Worm (Caenorhabditis elegans) whole organism, late embryonic: ENCODE data around the gene F56C3.4.

Experiments used
- F13H6.1 ChIP-seq: sonication (generic microtip); optimal IDR thresholded peaks from 2 replicates; lab custom pipeline; 2016; ENCODE audit warnings: missing genetic modification characterization, missing compliant biosample characterization
- ceh-6 ChIP-seq: fragments of 200-800 bp; sonication (Bioruptor generic); optimal IDR thresholded peaks from 2 replicates; lab custom pipeline; 2018; ENCODE audit warnings: mild to moderate bottlenecking, missing genetic modification characterization, missing compliant biosample characterization
- elt-2 ChIP-seq: sonication (generic microtip); optimal IDR thresholded peaks from 2 replicates; lab custom pipeline; 2016; ENCODE audit warnings: missing genetic modification reagents, missing genetic modification characterization, missing compliant biosample characterization
- gmeb-2 ChIP-seq: sonication (generic microtip); optimal IDR thresholded peaks from 2 replicates; lab custom pipeline; 2016; ENCODE audit warnings: missing genetic modification characterization, inconsistent platforms, missing compliant biosample characterization
- rnt-1 ChIP-seq: sonication (generic microtip); optimal IDR thresholded peaks from 2 replicates; lab custom pipeline; 2016; ENCODE audit warnings: missing genetic modification characterization, missing compliant biosample characterization
- sdc-2 ChIP-seq: sonication (generic microtip); optimal IDR thresholded peaks from 2 replicates; lab custom pipeline; 2016; ENCODE audit warnings: missing genotype, missing genetic modification characterization, missing compliant biosample characterization

F56C3.4 gene

ce11 chrX:1311577-1311976 is 49.0 kb downstream of the F56C3.4 start:
- no peak for TF ChIP-seq gmeb-2 (tag; lab: Kevin White, UChicago)
- peak; percentile 30 for TF ChIP-seq elt-2 (tag; lab: Kevin White, UChicago)
- no peak for TF ChIP-seq ceh-6 (GFP tag; lab: Kevin White, UChicago)

DNA sequence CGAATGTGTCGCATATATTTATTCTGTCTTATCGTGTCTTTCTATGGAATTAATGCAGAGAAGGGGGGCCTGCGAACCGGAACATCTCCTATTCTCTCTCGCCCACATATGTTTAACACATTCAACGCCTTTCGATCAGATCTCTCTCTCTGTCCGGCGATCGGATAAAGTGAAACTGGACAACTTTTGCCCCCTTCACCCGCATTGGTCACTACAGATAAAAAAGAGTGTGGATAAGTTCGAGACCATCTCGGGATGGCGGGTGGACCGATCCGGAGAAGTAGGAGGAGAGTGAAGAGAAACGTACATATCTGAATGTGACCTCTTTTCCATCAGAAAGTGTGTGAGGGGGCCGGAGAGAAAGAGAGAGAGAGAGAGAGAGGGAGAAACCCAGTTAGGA is 49.4 kb downstream of the F56C3.4 start, which contains the start of gene H42K12.3:
TSS of gene H42K12.3 (plus strand) at position 308 of the 400 bp plus-strand sequence.
- TF ChIP-seq sdc-2 (tag; lab: Kevin White, UChicago) = peak; percentile 27
- TF ChIP-seq rnt-1 = peak; percentile 32
- TF ChIP-seq F13H6.1 (tag; lab: Kevin White, UChicago) = no peak
